Fruit fly (Drosophila melanogaster): Measurements from ENCODE around the gene CG34330.
A peak's percentile ranks its signal among the peaks of the same experiment; 100 is the strongest.

CG34330 gene

dm6 chrX:19050142-19050541 lies 18.6 kb downstream of the CG34330 start, which contains the start of gene Diedel3:
Diedel3 (plus strand) TSS chrX:19050442.
- TF ChIP-seq HLH106 (tag; optimal IDR thresholded peaks at IDR 0.05) = no peak
- TF ChIP-seq Dif (GFP tag; optimal IDR thresholded peaks at IDR 0.05; ENCODE audit: partially characterized antibody) = no peak
- TF ChIP-seq fru (GFP tag; optimal IDR thresholded peaks at IDR 0.05) = no peak
- TF ChIP-seq jim (GFP tag; optimal IDR thresholded peaks at IDR 0.05) = no peak
- no peak for TF ChIP-seq br (GFP tag; optimal IDR thresholded peaks at IDR 0.05)
- TF ChIP-seq ey (GFP tag; optimal IDR thresholded peaks at IDR 0.05) = no peak
- no peak for TF ChIP-seq Hr83 (GFP tag; optimal IDR thresholded peaks at IDR 0.05; ENCODE audit: poor library complexity, severe bottlenecking)
- TF ChIP-seq h (GFP tag; optimal IDR thresholded peaks at IDR 0.05) = no peak
- TF ChIP-seq CG32264 (GFP tag; optimal IDR thresholded peaks at IDR 0.05) = no peak
- TF ChIP-seq CrebA (GFP tag; optimal IDR thresholded peaks at IDR 0.05; ENCODE audit: borderline replicate concordance) = no peak
- TF ChIP-seq usp (GFP tag; optimal IDR thresholded peaks at IDR 0.05) = no peak
- TF ChIP-seq dmrt93B (GFP tag; optimal IDR thresholded peaks at IDR 0.05) = no peak
- no peak for TF ChIP-seq GATAd (GFP tag; optimal IDR thresholded peaks at IDR 0.05)
- TF ChIP-seq foxo (GFP tag; optimal IDR thresholded peaks at IDR 0.05) = no peak
- TF ChIP-seq psq (GFP tag; optimal IDR thresholded peaks at IDR 0.05) = no peak

dm6 chrX:19040261-19040660 lies 28.5 kb downstream of the CG34330 start:
- TF ChIP-seq woc (GFP tag; optimal IDR thresholded peaks at IDR 0.05) (no peak), CG9705 (GFP tag; optimal IDR thresholded peaks at IDR 0.05) (no peak), psq (GFP tag; optimal IDR thresholded peaks at IDR 0.05) (no peak), dsf (GFP tag; optimal IDR thresholded peaks at IDR 0.05; ENCODE audit: borderline replicate concordance) (no peak), pan (optimal IDR thresholded peaks at IDR 0.05) (no peak), Myc (optimal IDR thresholded peaks at IDR 0.05) (no peak), usp (GFP tag; optimal IDR thresholded peaks at IDR 0.05) (no peak), fru (GFP tag; optimal IDR thresholded peaks at IDR 0.05) (no peak), Vsx2 (GFP tag; optimal IDR thresholded peaks at IDR 0.05; ENCODE audit: partially characterized antibody) (no peak), br (GFP tag; optimal IDR thresholded peaks at IDR 0.05) (no peak), h (GFP tag; optimal IDR thresholded peaks at IDR 0.05) (no peak), ey (GFP tag; optimal IDR thresholded peaks at IDR 0.05) (no peak), lola (GFP tag; optimal IDR thresholded peaks at IDR 0.05) (no peak)

- TF ChIP-seq brk (GFP tag; optimal IDR thresholded peaks at IDR 0.05) (no peak), N (GFP tag; optimal IDR thresholded peaks at IDR 0.05) (no peak), usp (GFP tag; optimal IDR thresholded peaks at IDR 0.05) (no peak), Hnf4 (GFP tag; optimal IDR thresholded peaks at IDR 0.05) (no peak), OdsH (GFP tag; optimal IDR thresholded peaks at IDR 0.05) (no peak), psq (GFP tag; optimal IDR thresholded peaks at IDR 0.05) (no peak), CG32264 (GFP tag; optimal IDR thresholded peaks at IDR 0.05) (no peak), rgr (GFP tag; optimal IDR thresholded peaks at IDR 0.05) (no peak), foxo (GFP tag; optimal IDR thresholded peaks at IDR 0.05) (no peak), dl (GFP tag; optimal IDR thresholded peaks at IDR 0.05; ENCODE audit: insufficient read depth in 1 of 2, partially characterized antibody in 2 of 2) (no peak), sage (GFP tag; optimal IDR thresholded peaks at IDR 0.05) (no peak)
These were observed 31.6 kb downstream of the CG34330 start for dm6 chrX:19037137-19037536.

- TF ChIP-seq jim (GFP tag; optimal IDR thresholded peaks at IDR 0.05) (no peak), foxo (GFP tag; optimal IDR thresholded peaks at IDR 0.05) (no peak), sv (GFP tag; optimal IDR thresholded peaks at IDR 0.05) (no peak), woc (GFP tag; optimal IDR thresholded peaks at IDR 0.05) (no peak), CG9705 (GFP tag; optimal IDR thresholded peaks at IDR 0.05) (no peak), Hr83 (GFP tag; optimal IDR thresholded peaks at IDR 0.05; ENCODE audit: poor library complexity, severe bottlenecking) (no peak), N (GFP tag; optimal IDR thresholded peaks at IDR 0.05) (no peak), dmrt93B (GFP tag; optimal IDR thresholded peaks at IDR 0.05) (no peak)
These were observed 35.0 kb downstream of the CG34330 start for dm6 chrX:19033739-19034138.

- TF ChIP-seq Rel (GFP tag; optimal IDR thresholded peaks at IDR 0.05) (no peak), Rel (tag; optimal IDR thresholded peaks at IDR 0.05) (no peak), dl (GFP tag; optimal IDR thresholded peaks at IDR 0.05; ENCODE audit: insufficient read depth in 1 of 2, partially characterized antibody in 2 of 2) (no peak), Myc (optimal IDR thresholded peaks at IDR 0.05) (peak; percentile 80), GATAd (GFP tag; optimal IDR thresholded peaks at IDR 0.05) (no peak), CG32264 (GFP tag; optimal IDR thresholded peaks at IDR 0.05) (no peak), Vsx2 (GFP tag; optimal IDR thresholded peaks at IDR 0.05; ENCODE audit: partially characterized antibody) (no peak), br (GFP tag; optimal IDR thresholded peaks at IDR 0.05) (no peak)
These were observed 40.2 kb downstream of the CG34330 start for dm6 chrX:19028584-19028983.

Measured in whole organism, wandering third instar larva.